Fruit fly (Drosophila melanogaster): ENCODE data around the gene betaNACtes2.

Gene betaNACtes2

dm6 chrX:14321963-14322362, 6.6 kb upstream of the betaNACtes2 start, which contains the start of gene dpr8:
Gene dpr8 (plus strand): TSS chrX:14322226.
- no peak for TF ChIP-seq gem (tag; optimal IDR thresholded peaks at IDR 0.05)
- TF ChIP-seq psq (GFP tag; optimal IDR thresholded peaks at IDR 0.05) = no peak
- no peak for TF ChIP-seq CG4360 (GFP tag; IDR thresholded peaks at IDR 0.05)
- no peak for TF ChIP-seq CG1233 (GFP tag; optimal IDR thresholded peaks at IDR 0.05)
- TF ChIP-seq mam (GFP tag; optimal IDR thresholded peaks at IDR 0.05) = no peak
- TF ChIP-seq crol (GFP tag; IDR thresholded peaks at IDR 0.05) = peak; percentile 15; the same call in 1 of the 2 replicates
- TF ChIP-seq NC2α (GFP tag; optimal IDR thresholded peaks at IDR 0.05) = no peak
- TF ChIP-seq Hmx (GFP tag; optimal IDR thresholded peaks at IDR 0.05) = no peak
- TF ChIP-seq CG9932 (GFP tag; IDR thresholded peaks at IDR 0.05) = no peak
- TF ChIP-seq tio (GFP tag; optimal IDR thresholded peaks at IDR 0.05) = no peak
- TF ChIP-seq kay (GFP tag; optimal IDR thresholded peaks at IDR 0.05) = no peak
- TF ChIP-seq bbx (GFP tag; IDR thresholded peaks at IDR 0.05; ENCODE audit: partially characterized antibody) = no peak
- TF ChIP-seq fd3F (GFP tag; optimal IDR thresholded peaks at IDR 0.05) = no peak
- no peak for TF ChIP-seq CG8290 (GFP tag; optimal IDR thresholded peaks at IDR 0.05)
- TF ChIP-seq CG8290 (tag; optimal IDR thresholded peaks at IDR 0.05) = peak in 1 of 2 experiments; percentile 5
- no peak for TF ChIP-seq sqz (GFP tag; optimal IDR thresholded peaks at IDR 0.05)
- TF ChIP-seq Nf-YC (tag; optimal IDR thresholded peaks at IDR 0.05) = peak; percentile 6
- TF ChIP-seq pan (optimal IDR thresholded peaks at IDR 0.05) = no peak
- no peak for TF ChIP-seq pan (GFP tag; optimal IDR thresholded peaks at IDR 0.05 in 1 of 2, IDR thresholded peaks at IDR 0.05 in 1 of 2)
- TF ChIP-seq vfl (GFP tag; optimal IDR thresholded peaks at IDR 0.05) = no peak
- TF ChIP-seq slou (GFP tag; optimal IDR thresholded peaks at IDR 0.05) = no peak
- TF ChIP-seq CG30431 (GFP tag; optimal IDR thresholded peaks at IDR 0.05) = no peak
- no peak for TF ChIP-seq Sin3A (optimal IDR thresholded peaks at IDR 0.05)
- TF ChIP-seq CG3065 (GFP tag; optimal IDR thresholded peaks at IDR 0.05) = no peak
- TF ChIP-seq CG3838 (GFP tag; optimal IDR thresholded peaks at IDR 0.05) = no peak
- no peak for TF ChIP-seq Hand (GFP tag; optimal IDR thresholded peaks at IDR 0.05)
- TF ChIP-seq hth (optimal IDR thresholded peaks at IDR 0.05) = no peak
- no peak for TF ChIP-seq CG17361 (GFP tag; IDR thresholded peaks at IDR 0.05)
- TF ChIP-seq Bgb (GFP tag; IDR thresholded peaks at IDR 0.05; ENCODE audit: partially characterized antibody) = no peak
- TF ChIP-seq Blimp-1 (GFP tag; optimal IDR thresholded peaks at IDR 0.05) = no peak
- no peak for TF ChIP-seq HmgZ (tag; optimal IDR thresholded peaks at IDR 0.05)
- no peak for TF ChIP-seq CG10654 (GFP tag; optimal IDR thresholded peaks at IDR 0.05)
- TF ChIP-seq CG16815 (GFP tag; optimal IDR thresholded peaks at IDR 0.05) = no peak
- no peak for TF ChIP-seq dmrt11E (tag; optimal IDR thresholded peaks at IDR 0.05)
- peak; percentile 94 for TF ChIP-seq Hr39 (optimal IDR thresholded peaks at IDR 0.05)
- TF ChIP-seq ewg (GFP tag; optimal IDR thresholded peaks at IDR 0.05) = peak; percentile 85
- TF ChIP-seq Pdp1 (GFP tag; optimal IDR thresholded peaks at IDR 0.05) = no peak
- TF ChIP-seq Drgx (GFP tag; IDR thresholded peaks at IDR 0.05) = no peak
- TF ChIP-seq Asciz (GFP tag; optimal IDR thresholded peaks at IDR 0.05) = no peak
- TF ChIP-seq Jarid2 (GFP tag; optimal IDR thresholded peaks at IDR 0.05) = peak; percentile 58
- TF ChIP-seq fu2 (GFP tag; optimal IDR thresholded peaks at IDR 0.05) = no peak
- peak; percentile 6 for TF ChIP-seq cg (GFP tag; optimal IDR thresholded peaks at IDR 0.05)
- TF ChIP-seq Xbp1 (GFP tag; optimal IDR thresholded peaks at IDR 0.05) = no peak
- no peak for TF ChIP-seq CG10431 (GFP tag; optimal IDR thresholded peaks at IDR 0.05)
- no peak for TF ChIP-seq dan (GFP tag; IDR thresholded peaks at IDR 0.05)
- TF ChIP-seq CG9797 (GFP tag; optimal IDR thresholded peaks at IDR 0.05) = no peak
- no peak for TF ChIP-seq pros (GFP tag; optimal IDR thresholded peaks at IDR 0.05)
- no peak for TF ChIP-seq CG42726 (GFP tag; IDR thresholded peaks at IDR 0.05; ENCODE audit: partially characterized antibody)
- TF ChIP-seq CG7556 (GFP tag; optimal IDR thresholded peaks at IDR 0.05) = no peak
- TF ChIP-seq ato (GFP tag; IDR thresholded peaks at IDR 0.05; ENCODE audit: partially characterized antibody) = no peak
- no peak for TF ChIP-seq row (GFP tag; IDR thresholded peaks at IDR 0.05)
- TF ChIP-seq ac (GFP tag; optimal IDR thresholded peaks at IDR 0.05) = no peak
- no peak for TF ChIP-seq Scr (GFP tag; IDR thresholded peaks at IDR 0.05; ENCODE audit: partially characterized antibody)
